Worm (Caenorhabditis elegans) whole organism, young adult: ENCODE data around the gene W01B6.4.

ENCODE experiments used
- Y67H2A.10 ChIP-seq: fragments of 200-800 bp; sonication (Bioruptor generic); conservative IDR thresholded peaks from 2 replicates; pipeline ENCODE4 v1.3.6; 2022; ENCODE audit warnings: missing genetic modification reagents, missing genetic modification characterization, missing compliant biosample characterization
- lin-54 ChIP-seq: fragments of 200-800 bp; sonication (Bioruptor generic); optimal IDR thresholded peaks from 2 replicates; lab custom pipeline; 2018; ENCODE audit warnings: mild to moderate bottlenecking, missing genetic modification characterization, missing compliant biosample characterization
- snpc-1.3 ChIP-seq: sonication (generic microtip); optimal IDR thresholded peaks from 2 replicates; lab custom pipeline; 2017; ENCODE audit warnings: missing genetic modification characterization, mild to moderate bottlenecking, missing compliant biosample characterization, antibody characterized with exemption, moderate library complexity, missing genotype, missing genetic modification reagents; ENCODE audit not compliant: insufficient read depth
- snpc-3.4 ChIP-seq: sonication (generic microtip); optimal IDR thresholded peaks from 2 replicates; lab custom pipeline; 2017; ENCODE audit warnings: missing genetic modification characterization, mild to moderate bottlenecking, missing compliant biosample characterization, antibody characterized with exemption, moderate library complexity, missing genotype, missing genetic modification reagents
- snpc-4 ChIP-seq, 5 experiments: fragments of 150-350 bp in 1 of 5; sonication (generic microtip) in 4 of 5; optimal IDR thresholded peaks; 2 replicates each; lab custom pipeline; 2014 to 2018; ENCODE audit warnings: missing genetic modification characterization in 5 of 5, missing biosample characterization in 3 of 5, antibody characterized with exemption in 2 of 5, mild to moderate bottlenecking in 2 of 5, missing compliant biosample characterization in 2 of 5, missing genotype in 2 of 5, moderate library complexity in 2 of 5, missing genetic modification reagents in 1 of 5

- no peak for TF ChIP-seq lin-54
- no peak for TF ChIP-seq snpc-1.3 (tag; lab: Kevin White, UChicago)
- TF ChIP-seq Y67H2A.10 (GFP tag; lab: Robert Waterston, UW), result no peak
- TF ChIP-seq snpc-3.4 (tag; lab: Kevin White, UChicago), result no peak
- TF ChIP-seq snpc-4 (GFP tag; optimal IDR thresholded peaks at IDR 0.05; lab: Kevin White, UChicago), result no peak
- TF ChIP-seq snpc-4 (tag; optimal IDR thresholded peaks at IDR 0.05; lab: Kevin White, UChicago), result no peak
Measured at ce11 chrIV:10047108-10047507, 28.2 kb upstream of the W01B6.4 start, which contains the start of gene T04B2.3.
